Worm (Caenorhabditis elegans): ENCODE measurements around the gene C06E2.2.
A peak's percentile ranks its signal among the peaks of the same experiment; 100 is the strongest.

Gene C06E2.2

ce11 chrX:8869112-8869675 is 10.3 kb upstream of the C06E2.2 start, which contains the start of the genes ubc-22 and ubc-21:
ubc-22 (minus strand) TSS chrX:8869162.
ubc-21 (plus strand) TSS chrX:8869625.
- no peak for TF ChIP-seq unc-62 (GFP tag; optimal IDR thresholded peaks at IDR 0.05)
- no peak for TF ChIP-seq nhr-237 (tag; optimal IDR thresholded peaks at IDR 0.05)
- TF ChIP-seq cnd-1 (tag; optimal IDR thresholded peaks at IDR 0.05), result no peak
- TF ChIP-seq pha-4 (tag; optimal IDR thresholded peaks at IDR 0.05), result no peak
- no peak for TF ChIP-seq tbx-8 (GFP tag; optimal IDR thresholded peaks at IDR 0.05)
- no peak for TF ChIP-seq snpc-4 (tag; optimal IDR thresholded peaks at IDR 0.05)
- no peak for TF ChIP-seq unc-120 (tag; optimal IDR thresholded peaks at IDR 0.05; ENCODE audit: poor library complexity, severe bottlenecking)

DNA sequence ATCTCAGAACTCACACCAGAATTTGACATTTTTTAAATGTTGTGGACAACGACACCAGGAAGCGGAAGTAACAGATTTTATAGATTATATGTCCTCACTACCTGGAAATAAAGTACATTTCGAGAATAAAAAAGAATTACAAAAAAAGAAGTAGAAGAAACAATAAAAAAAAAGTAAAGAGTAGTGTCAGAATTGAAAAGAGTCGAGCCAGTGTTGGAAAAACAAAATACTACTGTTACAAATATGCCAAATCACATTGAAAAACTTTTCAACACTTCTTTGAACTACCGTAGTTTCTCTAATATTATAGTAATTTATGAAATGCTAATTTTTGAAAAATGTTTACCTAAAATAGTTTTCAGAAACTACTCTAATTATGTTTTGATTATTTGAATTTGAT is 4.7 kb upstream of the C06E2.2 start, which contains the start of gene C06E2.1:
Gene C06E2.1, minus strand, starts transcription at position 101 of the 400 bp plus-strand sequence.
- TF ChIP-seq pha-4 (tag; optimal IDR thresholded peaks at IDR 0.05) (no peak), flh-1 (GFP tag; optimal IDR thresholded peaks at IDR 0.05) (no peak), mls-2 (tag; optimal IDR thresholded peaks at IDR 0.05) (no peak), ztf-11 (tag; optimal IDR thresholded peaks at IDR 0.05) (no peak), ceh-43 (GFP tag; optimal IDR thresholded peaks at IDR 0.05) (no peak), hlh-1 (tag; optimal IDR thresholded peaks at IDR 0.05) (no peak), elt-1 (tag; optimal IDR thresholded peaks at IDR 0.05; ENCODE audit: borderline replicate concordance, insufficient read depth) (no peak), mab-5 (tag; optimal IDR thresholded peaks at IDR 0.05) (no peak), ham-2 (GFP tag; optimal IDR thresholded peaks at IDR 0.05) (no peak), nhr-2 (tag; optimal IDR thresholded peaks at IDR 0.05) (no peak), lsy-2 (tag; optimal IDR thresholded peaks at IDR 0.05) (no peak), nhr-12 (tag; optimal IDR thresholded peaks at IDR 0.05) (no peak), nhr-28 (tag; optimal IDR thresholded peaks at IDR 0.05) (no peak), zip-8 (tag; optimal IDR thresholded peaks at IDR 0.05) (no peak), nhr-237 (tag; optimal IDR thresholded peaks at IDR 0.05) (no peak), lin-13 (tag; optimal IDR thresholded peaks at IDR 0.05) (no peak)

- no peak for TF ChIP-seq elt-1 (tag; optimal IDR thresholded peaks at IDR 0.05; ENCODE audit: borderline replicate concordance, insufficient read depth)
- no peak for TF ChIP-seq zip-8 (tag; optimal IDR thresholded peaks at IDR 0.05)
Measured at ce11 chrX:8875867-8876266, 3.6 kb upstream of the C06E2.2 start.

DNA sequence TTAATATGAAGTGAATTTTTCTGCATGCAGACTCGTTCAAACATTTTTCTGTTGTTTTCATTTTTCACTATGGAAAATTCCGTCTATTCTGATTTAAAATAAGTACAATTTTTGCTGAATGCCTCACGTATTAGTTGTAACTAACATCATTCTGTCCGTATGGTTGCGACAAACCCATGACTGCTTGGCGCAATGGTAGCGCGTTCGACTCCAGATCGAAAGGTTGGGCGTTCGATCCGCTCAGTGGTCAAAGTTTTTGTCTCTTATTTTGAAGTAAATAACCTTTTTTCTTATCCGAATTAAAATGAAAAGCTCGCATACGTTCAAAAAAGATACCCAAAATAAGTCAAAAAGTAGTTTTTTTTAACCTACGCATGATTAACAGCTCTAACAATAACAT is 2.3 kb upstream of the C06E2.2 start:
- no peak for TF ChIP-seq bed-3 (GFP tag; optimal IDR thresholded peaks at IDR 0.05)
- no peak for TF ChIP-seq sptf-1 (tag; optimal IDR thresholded peaks at IDR 0.05)
- TF ChIP-seq snpc-4 (tag; optimal IDR thresholded peaks at IDR 0.05), result no peak
- no peak for TF ChIP-seq zip-8 (tag; optimal IDR thresholded peaks at IDR 0.05)
- TF ChIP-seq M03D4.4 (tag; optimal IDR thresholded peaks at IDR 0.05), result no peak
- TF ChIP-seq cnd-1 (tag; optimal IDR thresholded peaks at IDR 0.05), result no peak
- TF ChIP-seq flh-1 (GFP tag; optimal IDR thresholded peaks at IDR 0.05), result no peak

DNA sequence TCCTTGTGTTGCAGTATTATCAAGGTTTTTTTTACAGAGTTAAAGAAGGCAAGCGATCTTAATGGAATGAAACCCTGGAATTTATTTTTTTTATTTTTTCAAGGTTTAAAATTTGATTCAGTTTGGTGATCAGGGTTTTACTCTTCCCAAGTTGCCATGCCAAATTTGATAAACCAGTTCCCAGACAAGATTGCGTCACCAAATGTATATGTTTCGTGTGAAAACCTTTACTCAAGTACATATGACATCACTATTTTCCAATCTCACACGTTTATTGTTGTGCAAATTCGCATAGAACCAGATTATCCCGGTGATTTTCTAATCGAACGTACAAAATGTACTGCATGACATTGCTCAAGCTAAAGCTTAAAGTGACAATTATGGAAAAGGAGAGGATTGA is 740 bp upstream of the C06E2.2 start:
- TF ChIP-seq sptf-1 (tag; optimal IDR thresholded peaks at IDR 0.05), result no peak
- TF ChIP-seq unc-39 (tag; optimal IDR thresholded peaks at IDR 0.05), result no peak
- peak; percentile 89 for TF ChIP-seq zip-8 (tag; optimal IDR thresholded peaks at IDR 0.05)

- TF ChIP-seq ces-1 (GFP tag; optimal IDR thresholded peaks at IDR 0.05), result no peak
- no peak for TF ChIP-seq unc-120 (tag; optimal IDR thresholded peaks at IDR 0.05; ENCODE audit: poor library complexity, severe bottlenecking)
- TF ChIP-seq zip-8 (tag; optimal IDR thresholded peaks at IDR 0.05), result no peak
- no peak for TF ChIP-seq sptf-1 (tag; optimal IDR thresholded peaks at IDR 0.05)
- no peak for TF ChIP-seq ztf-11 (tag; optimal IDR thresholded peaks at IDR 0.05)
- TF ChIP-seq tbx-8 (GFP tag; optimal IDR thresholded peaks at IDR 0.05), result no peak
Measured at ce11 chrX:8882162-8882561, 2.7 kb downstream of the C06E2.2 start.

- TF ChIP-seq ceh-39 (tag; optimal IDR thresholded peaks at IDR 0.05) (no peak), hlh-1 (tag; optimal IDR thresholded peaks at IDR 0.05) (peak; percentile 57), unc-62 (GFP tag; optimal IDR thresholded peaks at IDR 0.05) (peak; percentile 67)
Measured at ce11 chrX:8888835-8889234, 9.4 kb downstream of the C06E2.2 start.

Measured in whole organism, mixed stage, embryonic.